Worm (Caenorhabditis elegans) whole organism, L4/young adult: Measurements from ENCODE around the gene F17C11.12.

ENCODE experiments used
- W03F9.2 ChIP-seq: fragments of 150-350 bp; optimal IDR thresholded peaks from 2 replicates; lab custom pipeline; 2014; ENCODE audit warnings: missing biosample characterization, missing genetic modification characterization
- dao-5 ChIP-seq: sonication (generic microtip); optimal IDR thresholded peaks from 2 replicates; lab custom pipeline; 2016; ENCODE audit warnings: missing genotype, missing genetic modification characterization, moderate library complexity, missing compliant biosample characterization
- him-1 ChIP-seq: sonication (generic microtip); optimal IDR thresholded peaks from 2 replicates; lab custom pipeline; 2016; ENCODE audit warnings: missing genotype, missing genetic modification reagents, missing genetic modification characterization, missing compliant biosample characterization

DNA sequence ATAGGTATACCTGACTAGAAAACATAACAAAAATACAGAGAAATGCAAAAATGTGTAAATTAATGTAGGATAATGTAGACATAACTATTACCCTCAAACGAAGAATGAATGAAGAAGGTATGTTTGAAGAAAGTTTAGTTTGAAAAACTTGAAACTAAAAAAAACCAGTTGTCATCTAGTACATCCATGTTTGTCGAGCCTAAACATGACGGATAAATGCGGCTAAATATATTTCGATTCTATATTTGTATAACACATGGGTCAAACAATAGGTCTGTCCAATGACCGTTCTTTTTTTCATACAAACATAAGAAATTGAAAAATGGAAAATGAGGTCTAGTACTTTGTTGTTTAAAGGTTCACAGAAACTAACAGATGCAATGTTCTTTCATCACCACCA is 33.4 kb upstream of the F17C11.12 start, which contains the start of gene F17C11.22:
- TF ChIP-seq dao-5 (tag; lab: Kevin White, UChicago), result no peak
- no peak for TF ChIP-seq him-1 (tag; lab: Kevin White, UChicago)
- no peak for TF ChIP-seq W03F9.2
